Worm (Caenorhabditis elegans): ENCODE results near the gene flp-16.

ce11 chrII:13187188-13187587 lies 47.9 kb upstream of the flp-16 start, which contains the start of gene mecr-1:
- no peak for TF ChIP-seq ama-1 (optimal IDR thresholded peaks at IDR 0.05)
- TF ChIP-seq ceh-13 (GFP tag; optimal IDR thresholded peaks at IDR 0.05) = no peak
- no peak for TF ChIP-seq tbx-11 (GFP tag; IDR thresholded peaks at IDR 0.05)

All from whole organism, early embryonic.